Worm (Caenorhabditis elegans) whole organism, L2 larva: ENCODE results near the gene T10G3.1.
A peak's percentile ranks its signal among the peaks of the same experiment; 100 is the strongest.

Experiments
- C34F6.9 ChIP-seq: fragments of 150-350 bp; optimal IDR thresholded peaks from 2 replicates; lab custom pipeline; 2014; ENCODE audit warnings: missing biosample characterization, missing genetic modification characterization
- F13H6.1 ChIP-seq: sonication (generic microtip); optimal IDR thresholded peaks from 2 replicates; lab custom pipeline; 2016; ENCODE audit warnings: missing genetic modification characterization, missing compliant biosample characterization
- Y55F3AM.14 ChIP-seq: fragments of 200-800 bp; sonication (Bioruptor generic); optimal IDR thresholded peaks from 2 replicates; lab custom pipeline; 2018; ENCODE audit warnings: mild to moderate bottlenecking, missing genetic modification characterization, missing compliant biosample characterization
- alr-1 ChIP-seq: fragments of 150-350 bp; optimal IDR thresholded peaks from 2 replicates; lab custom pipeline; 2014; ENCODE audit warnings: missing biosample characterization, missing genetic modification characterization
- blmp-1 ChIP-seq: sonication (generic microtip); optimal IDR thresholded peaks from 2 replicates; lab custom pipeline; 2017; ENCODE audit warnings: missing genetic modification characterization, mild to moderate bottlenecking, missing compliant biosample characterization, antibody characterized with exemption, moderate library complexity; ENCODE audit not compliant: insufficient read depth
- ceh-16 ChIP-seq: fragments of 150-350 bp; optimal IDR thresholded peaks from 2 replicates; lab custom pipeline; 2014; ENCODE audit warnings: missing biosample characterization, missing genetic modification characterization
- ceh-82 ChIP-seq: fragments of 150-350 bp; optimal IDR thresholded peaks from 2 replicates; lab custom pipeline; 2014; ENCODE audit warnings: missing biosample characterization, missing genetic modification characterization
- crh-2 ChIP-seq: sonication (generic microtip); optimal IDR thresholded peaks from 2 replicates; lab custom pipeline; 2017; ENCODE audit warnings: missing biosample characterization, missing genetic modification characterization
- dmd-4 ChIP-seq: sonication (generic microtip); optimal IDR thresholded peaks from 2 replicates; lab custom pipeline; 2017; ENCODE audit warnings: missing biosample characterization, missing genetic modification characterization
- egl-27 ChIP-seq: sonication (generic microtip); optimal IDR thresholded peaks from 3 replicates; lab custom pipeline; 2017; ENCODE audit warnings: missing biosample characterization, missing genetic modification reagents, missing genetic modification characterization
- elt-1 ChIP-seq: fragments of 150-350 bp; optimal IDR thresholded peaks from 2 replicates; lab custom pipeline; 2014; ENCODE audit warnings: missing biosample characterization, missing genetic modification characterization
- elt-3 ChIP-seq: sonication (generic microtip); optimal IDR thresholded peaks from 2 replicates; lab custom pipeline; 2017; ENCODE audit warnings: missing biosample characterization, missing genetic modification characterization
- fos-1 ChIP-seq: fragments of 150-350 bp; optimal IDR thresholded peaks from 2 replicates; lab custom pipeline; 2014; ENCODE audit warnings: missing biosample characterization, missing genetic modification characterization
- gmeb-1 ChIP-seq: fragments of 150-350 bp; optimal IDR thresholded peaks from 2 replicates; lab custom pipeline; 2014; ENCODE audit warnings: missing biosample characterization, missing genetic modification characterization
- lin-11 ChIP-seq: fragments of 150-350 bp; sonication (generic microtip); optimal IDR thresholded peaks from 2 replicates; lab custom pipeline; 2014; ENCODE audit warnings: missing biosample characterization, missing genetic modification characterization, inconsistent platforms, mixed read lengths
- lin-13 ChIP-seq: fragments of 150-350 bp; optimal IDR thresholded peaks from 2 replicates; lab custom pipeline; 2014; ENCODE audit warnings: missing biosample characterization, missing genetic modification reagents, missing genetic modification characterization
- lin-39 ChIP-seq: fragments of 150-350 bp; optimal IDR thresholded peaks from 2 replicates; lab custom pipeline; 2014; ENCODE audit warnings: missing biosample characterization, missing genetic modification reagents, missing genetic modification characterization
- lsy-2 ChIP-seq, 2 experiments: fragments of 150-350 bp in 1 of 2; sonication (generic microtip) in 1 of 2; optimal IDR thresholded peaks; 2 replicates each; lab custom pipeline; 2014 to 2017; ENCODE audit warnings: missing biosample characterization in 2 of 2, missing genetic modification characterization in 2 of 2
- mab-5 ChIP-seq: fragments of 150-350 bp; optimal IDR thresholded peaks from 2 replicates; lab custom pipeline; 2014; ENCODE audit warnings: missing biosample characterization, missing genetic modification characterization
- mdl-1 ChIP-seq, 2 experiments: fragments of 150-350 bp in 1 of 2; sonication (generic microtip) in 1 of 2; optimal IDR thresholded peaks; 2 replicates each; lab custom pipeline; 2017; ENCODE audit warnings: missing biosample characterization in 2 of 2, missing genetic modification characterization in 2 of 2
- nhr-11 ChIP-seq: fragments of 150-350 bp; optimal IDR thresholded peaks from 2 replicates; lab custom pipeline; 2014; ENCODE audit warnings: missing biosample characterization, missing genetic modification characterization
- nhr-12 ChIP-seq: fragments of 150-350 bp; optimal IDR thresholded peaks from 2 replicates; lab custom pipeline; 2014; ENCODE audit warnings: missing biosample characterization, missing genetic modification characterization
- nhr-129 ChIP-seq: fragments of 150-350 bp; optimal IDR thresholded peaks from 2 replicates; lab custom pipeline; 2014; ENCODE audit warnings: missing biosample characterization, missing genetic modification characterization
- nhr-21 ChIP-seq: fragments of 150-350 bp; optimal IDR thresholded peaks from 2 replicates; lab custom pipeline; 2014; ENCODE audit warnings: missing biosample characterization, missing genetic modification characterization
- nhr-23 ChIP-seq: fragments of 150-350 bp; optimal IDR thresholded peaks from 2 replicates; lab custom pipeline; 2014; ENCODE audit warnings: missing biosample characterization, missing genetic modification reagents, missing genetic modification characterization
- nhr-237 ChIP-seq: fragments of 150-350 bp; optimal IDR thresholded peaks from 2 replicates; lab custom pipeline; 2014; ENCODE audit warnings: missing biosample characterization, missing genetic modification characterization
- nhr-25 ChIP-seq: fragments of 150-350 bp; sonication (generic microtip); optimal IDR thresholded peaks from 3 replicates; lab custom pipeline; 2014; ENCODE audit warnings: missing biosample characterization, missing genetic modification characterization
- nhr-6 ChIP-seq: fragments of 150-350 bp; optimal IDR thresholded peaks from 2 replicates; lab custom pipeline; 2014; ENCODE audit warnings: missing biosample characterization, missing genetic modification characterization
- nhr-77 ChIP-seq: fragments of 150-350 bp; optimal IDR thresholded peaks from 2 replicates; lab custom pipeline; 2014; ENCODE audit warnings: missing biosample characterization, missing genetic modification characterization
- sem-4 ChIP-seq: fragments of 150-350 bp; optimal IDR thresholded peaks from 2 replicates; lab custom pipeline; 2014; ENCODE audit warnings: missing biosample characterization, missing genetic modification reagents, missing genetic modification characterization
- skn-1 ChIP-seq: sonication (generic microtip); optimal IDR thresholded peaks from 2 replicates; lab custom pipeline; 2017; ENCODE audit warnings: missing biosample characterization, missing genetic modification characterization
- sma-3 ChIP-seq: sonication (generic microtip); optimal IDR thresholded peaks from 2 replicates; lab custom pipeline; 2016; ENCODE audit warnings: missing genetic modification reagents, missing genetic modification characterization, missing compliant biosample characterization
- sma-9 ChIP-seq, 2 experiments: fragments of 150-350 bp in 1 of 2; sonication (generic microtip) in 1 of 2; optimal IDR thresholded peaks; 2 replicates each; lab custom pipeline; 2014 to 2016; ENCODE audit warnings: missing genetic modification characterization in 2 of 2, mild to moderate bottlenecking in 1 of 2, missing biosample characterization in 1 of 2, missing compliant biosample characterization in 1 of 2, missing genetic modification reagents in 1 of 2, moderate library complexity in 1 of 2
- snpc-4 ChIP-seq: fragments of 150-350 bp; optimal IDR thresholded peaks from 2 replicates; lab custom pipeline; 2014; ENCODE audit warnings: missing biosample characterization, missing genetic modification characterization
- unc-39 ChIP-seq: fragments of 150-350 bp; optimal IDR thresholded peaks from 2 replicates; lab custom pipeline; 2014; ENCODE audit warnings: missing biosample characterization, missing genetic modification characterization
- unc-55 ChIP-seq: fragments of 150-350 bp; sonication (generic microtip); optimal IDR thresholded peaks from 3 replicates; lab custom pipeline; 2014; ENCODE audit warnings: missing biosample characterization, missing genetic modification reagents, missing genetic modification characterization
- zag-1 ChIP-seq: fragments of 150-350 bp; optimal IDR thresholded peaks from 2 replicates; lab custom pipeline; 2014; ENCODE audit warnings: missing biosample characterization, missing genetic modification characterization
- ztf-1 ChIP-seq: fragments of 200-800 bp; sonication (Bioruptor generic); conservative IDR thresholded peaks from 2 replicates; pipeline ENCODE4 v1.3.6; 2022; ENCODE audit warnings: missing genetic modification characterization, missing compliant biosample characterization
- ztf-11 ChIP-seq: sonication (generic microtip); optimal IDR thresholded peaks from 2 replicates; lab custom pipeline; 2017; ENCODE audit warnings: missing biosample characterization, missing genetic modification characterization
- ztf-4 ChIP-seq: fragments of 150-350 bp; optimal IDR thresholded peaks from 2 replicates; lab custom pipeline; 2014; ENCODE audit warnings: missing biosample characterization, missing genetic modification characterization

T10G3.1 gene

ce11 chrV:13499227-13499626 lies 25.7 kb upstream of the T10G3.1 start:
- no peak for TF ChIP-seq nhr-237
- no peak for TF ChIP-seq nhr-77
- no peak for TF ChIP-seq sma-9 (GFP tag; optimal IDR thresholded peaks at IDR 0.05; lab: Kevin White, UChicago)
- TF ChIP-seq sma-9 (tag; optimal IDR thresholded peaks at IDR 0.05; lab: Kevin White, UChicago) = no peak
- TF ChIP-seq mdl-1 (tag; optimal IDR thresholded peaks at IDR 0.05; lab: Kevin White, UChicago) = no peak
- no peak for TF ChIP-seq unc-55 (GFP tag; lab: Kevin White, UChicago)
- TF ChIP-seq, all 48 proteins: peak for 0

ce11 chrV:13497322-13497847 lies 23.9 kb upstream of the T10G3.1 start, which contains the start of the genes eea-1 and gut-2:
TSS of gene eea-1 (minus strand) at chrV:13497372.
TSS of gene gut-2 (plus strand) at chrV:13497690.
- TF ChIP-seq ceh-82 (tag; lab: Kevin White, UChicago) (no peak), alr-1 (tag; lab: Kevin White, UChicago) (no peak), ceh-16 (tag; lab: Kevin White, UChicago) (no peak), nhr-77 (no peak), sma-9 (GFP tag; optimal IDR thresholded peaks at IDR 0.05; lab: Kevin White, UChicago) (peak; percentile 76), sma-9 (tag; optimal IDR thresholded peaks at IDR 0.05; lab: Kevin White, UChicago) (no peak), nhr-6 (tag; lab: Kevin White, UChicago) (no peak), skn-1 (tag; lab: Kevin White, UChicago) (no peak), mab-5 (tag; lab: Kevin White, UChicago) (peak; percentile 58), fos-1 (tag; lab: Kevin White, UChicago) (peak; percentile 56), gmeb-1 (tag; lab: Kevin White, UChicago) (peak; percentile 42), mdl-1 (tag; optimal IDR thresholded peaks at IDR 0.05; lab: Kevin White, UChicago) (no peak), snpc-4 (tag; lab: Kevin White, UChicago) (peak; percentile 54), ztf-1 (GFP tag; lab: Robert Waterston, UW) (no peak), crh-2 (tag; lab: Kevin White, UChicago) (peak; percentile 61), zag-1 (no peak), F13H6.1 (tag; lab: Kevin White, UChicago) (peak; percentile 81), nhr-21 (peak; percentile 72), sem-4 (tag; lab: Kevin White, UChicago) (no peak), dmd-4 (tag; lab: Kevin White, UChicago) (no peak), elt-3 (tag; lab: Kevin White, UChicago) (no peak), nhr-23 (no peak), nhr-25 (peak; percentile 77), unc-39 (tag; lab: Kevin White, UChicago) (no peak), sma-3 (peak; percentile 67), C34F6.9 (peak; percentile 86), lsy-2 (tag; optimal IDR thresholded peaks at IDR 0.05; lab: Kevin White, UChicago) (peak; percentile 29 to 76), lin-13 (GFP tag; lab: Kevin White, UChicago) (peak; percentile 51), Y55F3AM.14 (GFP tag; lab: Kevin White, UChicago) (no peak), nhr-129 (tag; lab: Kevin White, UChicago) (peak; percentile 56), ztf-4 (tag; lab: Kevin White, UChicago) (peak; percentile 21), unc-55 (GFP tag; lab: Kevin White, UChicago) (peak; percentile 72), egl-27 (tag; lab: Kevin White, UChicago) (peak; percentile 20), ztf-11 (tag; lab: Kevin White, UChicago) (no peak), lin-11 (peak; percentile 15)

ce11 chrV:13489830-13490229 lies 16.4 kb upstream of the T10G3.1 start, which contains the start of gene T10G3.3:
TSS of gene T10G3.3 (minus strand) at chrV:13490199.
- no peak for TF ChIP-seq ztf-11 (tag; lab: Kevin White, UChicago)
- no peak for TF ChIP-seq elt-3 (tag; lab: Kevin White, UChicago)
- peak; percentile 43 for TF ChIP-seq elt-1 (tag; lab: Kevin White, UChicago)
- TF ChIP-seq nhr-12 (tag; lab: Kevin White, UChicago) = no peak
- peak; percentile 61 for TF ChIP-seq nhr-25
- TF ChIP-seq sma-3 = no peak
- TF ChIP-seq nhr-21 = peak; percentile 4
- TF ChIP-seq sma-9 (GFP tag; optimal IDR thresholded peaks at IDR 0.05; lab: Kevin White, UChicago) = peak; percentile 55
- no peak for TF ChIP-seq sma-9 (tag; optimal IDR thresholded peaks at IDR 0.05; lab: Kevin White, UChicago)
- no peak for TF ChIP-seq ztf-1 (GFP tag; lab: Robert Waterston, UW)
- TF ChIP-seq egl-27 (tag; lab: Kevin White, UChicago) = peak; percentile 13
- no peak for TF ChIP-seq nhr-11 (tag; lab: Kevin White, UChicago)
- TF ChIP-seq lin-39 (tag; lab: Kevin White, UChicago) = no peak
- TF ChIP-seq C34F6.9 = no peak
- TF ChIP-seq ceh-16 (tag; lab: Kevin White, UChicago) = peak; percentile 57
- TF ChIP-seq fos-1 (tag; lab: Kevin White, UChicago) = peak; percentile 51
- TF ChIP-seq nhr-77 = no peak
- TF ChIP-seq gmeb-1 (tag; lab: Kevin White, UChicago) = no peak
- TF ChIP-seq blmp-1 = peak; percentile 70
- TF ChIP-seq, all 48 proteins: peak for 8
